Fruit fly (Drosophila melanogaster) whole organism, embryonic: ENCODE results near the gene net.
A peak's percentile ranks its signal among the peaks of the same experiment; 100 is the strongest.

Source experiments
- Asciz ChIP-seq: fragments of 200-800 bp; sonication (Bioruptor generic); optimal IDR thresholded peaks from 2 replicates; lab custom pipeline; 2017; ENCODE audit warnings: missing biosample characterization, mild to moderate bottlenecking, missing genetic modification characterization, missing genetic modification reagents
- Atf3 ChIP-seq: fragments of 200-800 bp; sonication (Bioruptor generic); optimal IDR thresholded peaks from 3 replicates; lab custom pipeline; 2016; ENCODE audit warnings: missing biosample characterization, missing genetic modification characterization
- CG10267 ChIP-seq: fragments of 200-800 bp; sonication (Bioruptor generic); optimal IDR thresholded peaks from 2 replicates; lab custom pipeline; 2018; ENCODE audit warnings: missing biosample characterization, mild to moderate bottlenecking, missing genetic modification characterization, moderate library complexity
- CG10431 ChIP-seq: fragments of 200-800 bp; sonication (Bioruptor generic); optimal IDR thresholded peaks from 3 replicates; lab custom pipeline; 2018; ENCODE audit warnings: missing biosample characterization, mild to moderate bottlenecking, missing genetic modification characterization
- CG13296 ChIP-seq: fragments of 200-800 bp; sonication (Bioruptor generic); optimal IDR thresholded peaks from 3 replicates; lab custom pipeline; 2018; ENCODE audit warnings: missing biosample characterization, mild to moderate bottlenecking, missing genetic modification characterization
- CG14667 ChIP-seq: fragments of 200-800 bp; sonication (Bioruptor generic); IDR thresholded peaks from 2 replicates; pipeline ENCODE4 v1.3.6; 2022; ENCODE audit warnings: missing biosample characterization, missing genetic modification characterization
- CG16779 ChIP-seq: fragments of 200-800 bp; sonication (Bioruptor generic); IDR thresholded peaks from 2 replicates; pipeline ENCODE4 v1.3.6; 2022; ENCODE audit warnings: missing biosample characterization, missing genetic modification characterization
- CG17829 ChIP-seq: fragments of 200-800 bp; optimal IDR thresholded peaks from 2 replicates; lab custom pipeline; 2019; ENCODE audit warnings: missing biosample characterization, mild to moderate bottlenecking, missing genetic modification characterization, moderate library complexity
- CG17912 ChIP-seq: fragments of 200-800 bp; sonication (Bioruptor generic); optimal IDR thresholded peaks from 2 replicates; lab custom pipeline; 2018; ENCODE audit warnings: missing biosample characterization, mild to moderate bottlenecking, missing genetic modification characterization
- CG3838 ChIP-seq: fragments of 200-800 bp; sonication (Bioruptor generic); optimal IDR thresholded peaks from 3 replicates; lab custom pipeline; 2016; ENCODE audit warnings: missing biosample characterization, missing genetic modification characterization
- CG6791 ChIP-seq: fragments of 200-800 bp; sonication (Bioruptor generic); IDR thresholded peaks from 3 replicates; pipeline ENCODE4 v1.3.6; 2022; ENCODE audit warnings: missing biosample characterization, missing genetic modification characterization; ENCODE audit not compliant: partially characterized antibody
- CG7745 ChIP-seq: fragments of 200-800 bp; sonication (Bioruptor generic); optimal IDR thresholded peaks from 2 replicates; lab custom pipeline; 2018; ENCODE audit warnings: missing biosample characterization, mild to moderate bottlenecking, missing genetic modification characterization, moderate library complexity
- CG7987 ChIP-seq: fragments of 200-800 bp; sonication (Bioruptor generic); optimal IDR thresholded peaks from 2 replicates; lab custom pipeline; 2018; ENCODE audit warnings: missing biosample characterization, mild to moderate bottlenecking, missing genetic modification characterization, moderate library complexity
- CG8281 ChIP-seq: fragments of 200-800 bp; sonication (Bioruptor generic); optimal IDR thresholded peaks from 2 replicates; lab custom pipeline; 2018; ENCODE audit warnings: missing biosample characterization, mild to moderate bottlenecking, missing genetic modification characterization, moderate library complexity
- CG8388 ChIP-seq: fragments of 200-800 bp; sonication (Bioruptor generic); optimal IDR thresholded peaks from 2 replicates; lab custom pipeline; 2019; ENCODE audit warnings: missing biosample characterization, mild to moderate bottlenecking, missing genetic modification characterization, moderate library complexity
- CG8478 ChIP-seq: fragments of >200 bp; optimal IDR thresholded peaks from 2 replicates; lab custom pipeline; 2018
- CG9437 ChIP-seq: fragments of 200-800 bp; sonication (Bioruptor generic); optimal IDR thresholded peaks from 2 replicates; lab custom pipeline; 2018; ENCODE audit warnings: missing biosample characterization, mild to moderate bottlenecking, missing genetic modification characterization
- CG9727 ChIP-seq: fragments of 200-800 bp; sonication (Bioruptor generic); optimal IDR thresholded peaks from 3 replicates; lab custom pipeline; 2017; ENCODE audit warnings: missing biosample characterization, mild to moderate bottlenecking, missing genetic modification characterization
- CG9876 ChIP-seq: fragments of 200-800 bp; sonication (Bioruptor generic); optimal IDR thresholded peaks from 2 replicates; lab custom pipeline; 2016; ENCODE audit warnings: missing biosample characterization, missing genetic modification characterization
- HHEX ChIP-seq: fragments of 200-800 bp; sonication (Bioruptor generic); optimal IDR thresholded peaks from 3 replicates; lab custom pipeline; 2017; ENCODE audit warnings: missing biosample characterization, mild to moderate bottlenecking, missing genetic modification characterization, missing genetic modification reagents
- HLH4C ChIP-seq: fragments of 200-800 bp; sonication (Bioruptor generic); IDR thresholded peaks from 3 replicates; pipeline ENCODE4 v1.3.6; 2022; ENCODE audit warnings: missing biosample characterization, missing genetic modification characterization; ENCODE audit not compliant: partially characterized antibody
- Kr ChIP-seq: fragments of 200-800 bp; sonication (Bioruptor generic); optimal IDR thresholded peaks from 2 replicates; lab custom pipeline; 2017; ENCODE audit warnings: missing biosample characterization, mild to moderate bottlenecking, missing genetic modification characterization
- MESR4 ChIP-seq: fragments of 200-800 bp; sonication (Bioruptor generic); optimal IDR thresholded peaks from 2 replicates; lab custom pipeline; 2018; ENCODE audit warnings: missing biosample characterization, mild to moderate bottlenecking, missing genetic modification characterization, moderate library complexity
- Max ChIP-seq: fragments of 200-800 bp; sonication (Bioruptor generic); optimal IDR thresholded peaks from 2 replicates; lab custom pipeline; 2016; ENCODE audit warnings: missing biosample characterization, mild to moderate bottlenecking, missing genetic modification characterization
- NK7.1 ChIP-seq: fragments of 200-800 bp; sonication (Bioruptor generic); optimal IDR thresholded peaks from 3 replicates; lab custom pipeline; 2016; ENCODE audit warnings: missing biosample characterization, missing genetic modification characterization
- Pdp1 ChIP-seq, 2 experiments: fragments of 200-800 bp; sonication (Bioruptor generic); optimal IDR thresholded peaks; 3 replicates each; lab custom pipeline; 2016; ENCODE audit warnings: missing biosample characterization in 2 of 2, missing genetic modification characterization in 2 of 2, mild to moderate bottlenecking in 1 of 2, moderate library complexity in 1 of 2
- Sin3A ChIP-seq: fragments of >200 bp; optimal IDR thresholded peaks from 2 replicates; lab custom pipeline; 2018
- YL-1 ChIP-seq: fragments of 200-800 bp; sonication (Bioruptor generic); optimal IDR thresholded peaks from 3 replicates; lab custom pipeline; 2017; ENCODE audit warnings: missing biosample characterization, mild to moderate bottlenecking, missing genetic modification characterization
- amos ChIP-seq: fragments of 200-800 bp; sonication (Bioruptor generic); IDR thresholded peaks from 2 replicates; pipeline ENCODE4 v1.3.6; 2022; ENCODE audit warnings: missing biosample characterization, missing genetic modification characterization; ENCODE audit not compliant: partially characterized antibody
- ap ChIP-seq: fragments of 200-800 bp; sonication (Bioruptor generic); IDR thresholded peaks from 2 replicates; pipeline ENCODE4 v1.3.6; 2022; ENCODE audit warnings: missing biosample characterization, missing genetic modification characterization
- bab2 ChIP-seq: fragments of 200-800 bp; sonication (Bioruptor generic); optimal IDR thresholded peaks from 2 replicates; lab custom pipeline; 2016; ENCODE audit warnings: missing biosample characterization, missing genetic modification characterization
- bigmax ChIP-seq: fragments of 200-800 bp; sonication (Bioruptor generic); optimal IDR thresholded peaks from 2 replicates; lab custom pipeline; 2018; ENCODE audit warnings: missing biosample characterization, mild to moderate bottlenecking, missing genetic modification characterization
- chinmo ChIP-seq: fragments of 200-800 bp; sonication (Bioruptor generic); IDR thresholded peaks from 4 replicates; pipeline ENCODE4 v1.3.6; 2022; ENCODE audit warnings: missing biosample characterization, missing genetic modification characterization; ENCODE audit not compliant: partially characterized antibody
- dati ChIP-seq: fragments of 200-800 bp; sonication (Bioruptor generic); IDR thresholded peaks from 2 replicates; pipeline ENCODE4 v1.3.6; 2022; ENCODE audit warnings: missing biosample characterization, missing genetic modification characterization
- fd64A ChIP-seq: fragments of 200-800 bp; sonication (Bioruptor generic); optimal IDR thresholded peaks from 3 replicates; lab custom pipeline; 2018; ENCODE audit warnings: missing biosample characterization, mild to moderate bottlenecking, missing genetic modification characterization
- inv ChIP-seq: fragments of 200-800 bp; sonication (Bioruptor generic); IDR thresholded peaks from 2 replicates; pipeline ENCODE4 v1.3.6; 2022; ENCODE audit warnings: missing biosample characterization, missing genetic modification characterization; ENCODE audit not compliant: partially characterized antibody
- jumu ChIP-seq: fragments of 200-800 bp; sonication (Bioruptor generic); optimal IDR thresholded peaks from 3 replicates; lab custom pipeline; 2016; ENCODE audit warnings: missing biosample characterization, missing genetic modification characterization
- kah ChIP-seq: fragments of 200-800 bp; sonication (Bioruptor generic); optimal IDR thresholded peaks from 2 replicates; lab custom pipeline; 2018; ENCODE audit warnings: missing biosample characterization, mild to moderate bottlenecking, missing genetic modification characterization
- odd ChIP-seq: fragments of 200-800 bp; sonication (Bioruptor generic); optimal IDR thresholded peaks from 2 replicates; lab custom pipeline; 2017; ENCODE audit warnings: missing biosample characterization, mild to moderate bottlenecking, missing genetic modification characterization
- pb ChIP-seq: fragments of 200-800 bp; sonication (Bioruptor generic); optimal IDR thresholded peaks from 3 replicates; lab custom pipeline; 2016; ENCODE audit warnings: missing biosample characterization, missing genetic modification characterization
- pita ChIP-seq: fragments of 200-800 bp; sonication (Bioruptor generic); optimal IDR thresholded peaks from 2 replicates; lab custom pipeline; 2017; ENCODE audit warnings: missing biosample characterization, mild to moderate bottlenecking, missing genetic modification characterization
- pzg ChIP-seq: fragments of 200-800 bp; sonication (Bioruptor generic); optimal IDR thresholded peaks from 3 replicates; lab custom pipeline; 2018; ENCODE audit warnings: missing biosample characterization, mild to moderate bottlenecking, missing genetic modification characterization, moderate library complexity
- rib ChIP-seq: fragments of 200-800 bp; sonication (Bioruptor generic); IDR thresholded peaks from 2 replicates; pipeline ENCODE4 v1.3.6; 2022; ENCODE audit warnings: missing biosample characterization, missing genetic modification characterization
- row ChIP-seq: fragments of 200-800 bp; sonication (Bioruptor generic); IDR thresholded peaks from 3 replicates; pipeline ENCODE4 v1.3.6; 2022; ENCODE audit warnings: missing biosample characterization, missing genetic modification characterization
- run ChIP-seq: fragments of 200-800 bp; sonication (Bioruptor generic); optimal IDR thresholded peaks from 3 replicates; lab custom pipeline; 2018; ENCODE audit warnings: missing biosample characterization, mild to moderate bottlenecking, missing genetic modification characterization
- sima ChIP-seq: fragments of 200-800 bp; sonication (Bioruptor generic); optimal IDR thresholded peaks from 2 replicates; lab custom pipeline; 2016; ENCODE audit warnings: missing biosample characterization, missing genetic modification characterization
- trh ChIP-seq: fragments of 200-800 bp; sonication (Bioruptor generic); optimal IDR thresholded peaks from 2 replicates; lab custom pipeline; 2016; ENCODE audit warnings: missing biosample characterization, missing genetic modification characterization
- unc-4 ChIP-seq: fragments of 200-800 bp; sonication (Bioruptor generic); IDR thresholded peaks from 2 replicates; pipeline ENCODE4 v1.3.6; 2022; ENCODE audit warnings: missing biosample characterization, missing genetic modification characterization; ENCODE audit not compliant: partially characterized antibody
- vfl ChIP-seq: fragments of 200-800 bp; sonication (Bioruptor generic); optimal IDR thresholded peaks from 2 replicates; lab custom pipeline; 2016; ENCODE audit warnings: missing biosample characterization, missing genetic modification characterization
- zen ChIP-seq: fragments of 200-800 bp; sonication (Bioruptor generic); optimal IDR thresholded peaks from 3 replicates; lab custom pipeline; 2018; ENCODE audit warnings: missing biosample characterization, mild to moderate bottlenecking, missing genetic modification characterization, moderate library complexity

net gene

DNA sequence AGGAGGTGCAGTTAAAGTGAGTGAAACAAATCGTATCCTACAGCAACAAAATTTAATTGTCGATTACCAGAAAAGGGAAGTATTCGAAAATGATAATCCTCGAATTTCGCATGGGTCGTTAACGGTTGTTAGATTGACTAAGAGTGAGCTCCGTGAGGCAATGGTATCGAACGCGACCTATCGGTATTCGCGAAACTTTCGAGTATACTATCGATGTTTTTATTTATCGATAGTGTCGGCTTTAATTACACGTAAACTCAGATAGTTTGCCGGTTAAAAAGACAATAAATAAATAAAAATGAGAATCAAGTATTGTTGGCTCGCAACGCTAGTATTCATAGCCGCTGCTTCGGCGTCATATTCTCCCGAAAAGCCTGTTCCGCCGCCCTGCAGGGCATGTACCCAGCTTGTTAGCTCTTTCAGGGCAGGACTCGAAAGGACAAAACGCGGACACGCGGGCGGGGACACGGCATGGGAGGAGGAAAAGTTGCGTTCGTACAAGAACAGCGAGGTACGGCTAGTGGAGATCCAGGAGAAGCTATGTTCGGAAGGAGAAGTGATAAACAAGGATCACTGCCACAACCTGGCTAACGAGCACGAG, 15.1 kb upstream of the net start, which contains the start of gene Creld (continued):
- peak in 1 of 2 experiments; percentile 34 for TF ChIP-seq Pdp1 (GFP tag; optimal IDR thresholded peaks at IDR 0.05; lab: Kevin White, UChicago)
- TF ChIP-seq CG8388 (GFP tag; lab: Kevin White, UChicago): no peak
- no peak for TF ChIP-seq CG8478
- TF ChIP-seq amos: peak; percentile 100
- TF ChIP-seq run: no peak
- no peak for TF ChIP-seq bab2
- no peak for TF ChIP-seq CG14667 (GFP tag; lab: Robert Waterston, UW)
- peak; percentile 35; the same call in 1 of the 2 replicates for TF ChIP-seq rib (GFP tag; lab: Robert Waterston, UW)
- TF ChIP-seq YL-1: peak; percentile 67
- peak; percentile 16 for TF ChIP-seq bigmax
- TF ChIP-seq fd64A (GFP tag; lab: Kevin White, UChicago): no peak
- TF ChIP-seq vfl: peak; percentile 23
- no peak for TF ChIP-seq jumu
- no peak for TF ChIP-seq NK7.1 (GFP tag; lab: Kevin White, UChicago)
- peak; percentile 8 for TF ChIP-seq Max
- TF ChIP-seq CG7745: no peak
- no peak for TF ChIP-seq CG16779 (GFP tag; lab: Robert Waterston, UW)
- TF ChIP-seq HLH4C: peak; percentile 100
- TF ChIP-seq Kr (GFP tag; lab: Kevin White, UChicago): no peak
- no peak for TF ChIP-seq CG10267
- peak; percentile 99 for TF ChIP-seq unc-4
- TF ChIP-seq MESR4 (GFP tag; lab: Kevin White, UChicago): peak; percentile 42
- no peak for TF ChIP-seq trh (GFP tag; lab: Kevin White, UChicago)
- no peak for TF ChIP-seq HHEX (GFP tag; lab: Kevin White, UChicago)
- peak; percentile 99 for TF ChIP-seq inv
- TF ChIP-seq pzg (GFP tag; lab: Kevin White, UChicago): peak; percentile 93
- no peak for TF ChIP-seq CG3838 (GFP tag; lab: Kevin White, UChicago)
- TF ChIP-seq ap (GFP tag; lab: Robert Waterston, UW): no peak
- no peak for TF ChIP-seq kah (GFP tag; lab: Kevin White, UChicago)
- peak; percentile 89 for TF ChIP-seq CG9437 (GFP tag; lab: Kevin White, UChicago)
- peak; percentile 100; the same call in 3 of the 4 replicates for TF ChIP-seq chinmo (GFP tag; lab: Robert Waterston, UW)
- TF ChIP-seq Asciz (GFP tag; lab: Kevin White, UChicago): no peak
- no peak for TF ChIP-seq CG10431 (GFP tag; lab: Kevin White, UChicago)
- peak; percentile 16 for TF ChIP-seq CG7987
- TF ChIP-seq CG9876 (GFP tag; lab: Kevin White, UChicago): no peak
- peak; percentile 47 for TF ChIP-seq pita (GFP tag; lab: Kevin White, UChicago)
- TF ChIP-seq CG17912 (GFP tag; lab: Kevin White, UChicago): no peak
- TF ChIP-seq row (GFP tag; lab: Robert Waterston, UW): peak; percentile 45
- peak; percentile 50 for TF ChIP-seq zen (tag; lab: Kevin White, UChicago)
- no peak for TF ChIP-seq Atf3 (GFP tag; lab: Kevin White, UChicago)
- no peak for TF ChIP-seq dati (GFP tag; lab: Robert Waterston, UW)
- TF ChIP-seq pb: no peak
- no peak for TF ChIP-seq odd (GFP tag; lab: Kevin White, UChicago)
- TF ChIP-seq sima (GFP tag; lab: Kevin White, UChicago): no peak
- TF ChIP-seq Sin3A: peak; percentile 60
- no peak for TF ChIP-seq CG13296 (GFP tag; lab: Kevin White, UChicago)
- no peak for TF ChIP-seq CG17829 (tag; lab: Kevin White, UChicago)
- peak; percentile 100 for TF ChIP-seq CG6791 (GFP tag; lab: Robert Waterston, UW)
- TF ChIP-seq CG8281: no peak
- no peak for TF ChIP-seq CG9727 (GFP tag; lab: Kevin White, UChicago)
